Worm (Caenorhabditis elegans) whole organism, late embryonic: ENCODE measurements around the gene Y116A8C.463.
"Not testable (repeated sequence)": the region's sequence is repeated elsewhere in the genome, so short reads cannot be mapped to it uniquely, and the experiment has no call there.

ENCODE experiments used
- C08G9.2 ChIP-seq: sonication (generic microtip); optimal IDR thresholded peaks from 2 replicates; lab custom pipeline; 2016; ENCODE audit warnings: mild to moderate bottlenecking, missing genetic modification characterization, moderate library complexity, missing compliant biosample characterization
- C38D4.7 ChIP-seq: fragments of 200-800 bp; sonication (Bioruptor generic); optimal IDR thresholded peaks from 2 replicates; lab custom pipeline; 2018; ENCODE audit warnings: mild to moderate bottlenecking, missing genetic modification characterization, moderate library complexity, missing compliant biosample characterization
- K02D7.2 ChIP-seq: sonication (generic microtip); optimal IDR thresholded peaks from 2 replicates; lab custom pipeline; 2017; ENCODE audit warnings: mild to moderate bottlenecking, missing genetic modification characterization, missing compliant biosample characterization
- T23F11.4 ChIP-seq: fragments of 200-800 bp; sonication (Bioruptor generic); optimal IDR thresholded peaks from 2 replicates; lab custom pipeline; 2018; ENCODE audit warnings: mild to moderate bottlenecking, missing genetic modification characterization, missing compliant biosample characterization
- ceh-18 ChIP-seq: sonication (generic microtip); optimal IDR thresholded peaks from 2 replicates; lab custom pipeline; 2016; ENCODE audit warnings: missing genetic modification characterization, missing compliant biosample characterization
- ceh-19 ChIP-seq: fragments of 200-800 bp; sonication (Bioruptor generic); optimal IDR thresholded peaks from 2 replicates; lab custom pipeline; 2018; ENCODE audit warnings: mild to moderate bottlenecking, missing genetic modification characterization, missing compliant biosample characterization
- ceh-22 ChIP-seq: sonication (generic microtip); optimal IDR thresholded peaks from 2 replicates; lab custom pipeline; 2017; ENCODE audit warnings: missing biosample characterization, missing genetic modification characterization
- ceh-34 ChIP-seq: sonication (generic microtip); optimal IDR thresholded peaks from 2 replicates; lab custom pipeline; 2016; ENCODE audit warnings: mild to moderate bottlenecking, missing genetic modification characterization, missing compliant biosample characterization
- ceh-45 ChIP-seq: fragments of 200-800 bp; sonication (Bioruptor generic); IDR thresholded peaks from 2 replicates; pipeline ENCODE4 v1.3.6; 2022; ENCODE audit warnings: missing genetic modification reagents, missing genetic modification characterization, missing compliant biosample characterization
- che-1 ChIP-seq: sonication (generic microtip); optimal IDR thresholded peaks from 2 replicates; lab custom pipeline; 2016; ENCODE audit warnings: mild to moderate bottlenecking, missing genetic modification characterization, missing compliant biosample characterization
- dve-1 ChIP-seq: sonication (generic microtip); optimal IDR thresholded peaks from 2 replicates; lab custom pipeline; 2017; ENCODE audit warnings: antibody characterized with exemption, mild to moderate bottlenecking, missing genetic modification characterization, missing compliant biosample characterization
- elt-2 ChIP-seq: sonication (generic microtip); optimal IDR thresholded peaks from 2 replicates; lab custom pipeline; 2016; ENCODE audit warnings: missing genetic modification reagents, missing genetic modification characterization, missing compliant biosample characterization
- elt-4 ChIP-seq: sonication (generic microtip); optimal IDR thresholded peaks from 2 replicates; lab custom pipeline; 2016; ENCODE audit warnings: missing genetic modification characterization, missing compliant biosample characterization
- ets-4 ChIP-seq: sonication (generic microtip); optimal IDR thresholded peaks from 2 replicates; lab custom pipeline; 2016; ENCODE audit warnings: missing genetic modification characterization, missing compliant biosample characterization
- eyg-1 ChIP-seq: sonication (generic microtip); optimal IDR thresholded peaks from 2 replicates; lab custom pipeline; 2016; ENCODE audit warnings: missing genotype, missing genetic modification characterization, missing compliant biosample characterization
- fax-1 ChIP-seq: sonication (generic microtip); optimal IDR thresholded peaks from 2 replicates; lab custom pipeline; 2016; ENCODE audit warnings: missing genotype, missing genetic modification characterization, missing compliant biosample characterization
- fkh-6 ChIP-seq: sonication (generic microtip); optimal IDR thresholded peaks from 2 replicates; lab custom pipeline; 2016; ENCODE audit warnings: missing genetic modification characterization, missing compliant biosample characterization
- hlh-15 ChIP-seq: sonication (generic microtip); optimal IDR thresholded peaks from 2 replicates; lab custom pipeline; 2016; ENCODE audit warnings: missing genetic modification characterization, missing compliant biosample characterization
- hlh-30 ChIP-seq: sonication (generic microtip); optimal IDR thresholded peaks from 2 replicates; lab custom pipeline; 2017; ENCODE audit warnings: antibody characterized with exemption, missing genetic modification characterization, missing compliant biosample characterization; ENCODE audit not compliant: insufficient read depth
- hlh-6 ChIP-seq: sonication (generic microtip); optimal IDR thresholded peaks from 2 replicates; lab custom pipeline; 2016; ENCODE audit warnings: missing genotype, missing genetic modification characterization, missing compliant biosample characterization
- lim-6 ChIP-seq: sonication (generic microtip); optimal IDR thresholded peaks from 2 replicates; lab custom pipeline; 2016; ENCODE audit warnings: missing genetic modification characterization, missing compliant biosample characterization
- madf-2 ChIP-seq: sonication (generic microtip); optimal IDR thresholded peaks from 2 replicates; lab custom pipeline; 2017; ENCODE audit warnings: missing genetic modification characterization, missing compliant biosample characterization
- nhr-11 ChIP-seq: fragments of 150-350 bp; optimal IDR thresholded peaks from 2 replicates; lab custom pipeline; 2014; ENCODE audit warnings: missing biosample characterization, missing genetic modification characterization
- nhr-232 ChIP-seq: sonication (generic microtip); optimal IDR thresholded peaks from 2 replicates; lab custom pipeline; 2016; ENCODE audit warnings: missing genetic modification characterization, missing compliant biosample characterization
- npax-4 ChIP-seq: sonication (generic microtip); optimal IDR thresholded peaks from 2 replicates; lab custom pipeline; 2016; ENCODE audit warnings: missing genetic modification characterization, missing compliant biosample characterization
- odd-2 ChIP-seq: sonication (generic microtip); optimal IDR thresholded peaks from 2 replicates; lab custom pipeline; 2017; ENCODE audit warnings: antibody characterized with exemption, mild to moderate bottlenecking, missing genetic modification characterization, missing compliant biosample characterization
- pag-3 ChIP-seq: sonication (generic microtip); optimal IDR thresholded peaks from 2 replicates; lab custom pipeline; 2016; ENCODE audit warnings: missing compliant biosample characterization, missing genetic modification characterization, borderline replicate concordance
- pax-1 ChIP-seq: fragments of 150-350 bp; optimal IDR thresholded peaks from 2 replicates; lab custom pipeline; 2014; ENCODE audit warnings: missing biosample characterization, missing genetic modification characterization
- pha-2 ChIP-seq: sonication (generic microtip); optimal IDR thresholded peaks from 2 replicates; lab custom pipeline; 2017; ENCODE audit warnings: mild to moderate bottlenecking, missing genetic modification characterization, missing compliant biosample characterization
- pha-4 ChIP-seq: fragments of 150-350 bp; optimal IDR thresholded peaks from 2 replicates; lab custom pipeline; 2018; ENCODE audit warnings: missing biosample characterization, missing genetic modification reagents, missing genetic modification characterization
- pros-1 ChIP-seq: fragments of 150-350 bp; optimal IDR thresholded peaks from 2 replicates; lab custom pipeline; 2014; ENCODE audit warnings: missing biosample characterization, missing genetic modification reagents, missing genetic modification characterization
- rnt-1 ChIP-seq: sonication (generic microtip); optimal IDR thresholded peaks from 2 replicates; lab custom pipeline; 2016; ENCODE audit warnings: missing genetic modification characterization, missing compliant biosample characterization
- tbx-2 ChIP-seq: sonication (generic microtip); optimal IDR thresholded peaks from 2 replicates; lab custom pipeline; 2016; ENCODE audit warnings: missing genetic modification characterization, missing compliant biosample characterization
- tbx-7 ChIP-seq: sonication (generic microtip); optimal IDR thresholded peaks from 2 replicates; lab custom pipeline; 2016; ENCODE audit warnings: missing genotype, missing genetic modification characterization, missing compliant biosample characterization
- unc-42 ChIP-seq: sonication (generic microtip); optimal IDR thresholded peaks from 2 replicates; lab custom pipeline; 2016; ENCODE audit warnings: missing genotype, missing genetic modification characterization, missing compliant biosample characterization
- unc-86 ChIP-seq: sonication (generic microtip); optimal IDR thresholded peaks from 2 replicates; lab custom pipeline; 2016; ENCODE audit warnings: missing genetic modification characterization, missing compliant biosample characterization
- zip-5 ChIP-seq: sonication (generic microtip); optimal IDR thresholded peaks from 2 replicates; lab custom pipeline; 2016; ENCODE audit warnings: missing genetic modification characterization, missing compliant biosample characterization

Y116A8C.463 gene

DNA sequence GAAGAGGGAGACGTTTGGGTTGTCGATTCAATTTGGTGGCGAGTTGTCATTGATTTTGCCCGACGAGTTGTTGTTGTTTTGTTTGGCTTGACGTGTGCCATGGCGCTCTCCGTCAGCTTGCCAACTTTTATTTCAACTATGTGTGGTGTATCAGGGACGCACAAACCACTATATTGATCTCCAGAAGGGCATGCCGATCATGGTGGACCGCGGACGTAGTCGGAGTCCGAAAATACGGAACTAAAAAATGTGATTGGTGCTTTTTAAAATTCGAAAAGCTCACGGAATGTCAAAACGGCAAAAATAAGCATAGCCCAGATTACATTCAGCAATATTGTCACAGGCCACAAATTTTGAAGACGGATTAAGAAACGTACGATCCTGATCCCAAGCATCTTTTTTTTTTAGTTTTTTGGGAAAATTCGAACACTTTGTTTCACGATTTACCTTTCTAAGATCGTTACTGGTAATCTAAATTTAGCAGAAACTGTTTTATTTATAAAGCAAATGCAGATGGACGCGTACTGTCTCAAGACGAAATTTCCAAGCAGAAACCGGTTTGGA lies at the start of gene Y116A8C.463, which contains the start of gene Y116A8C.470:
Gene Y116A8C.463 (plus strand): TSS at position 514 of the 564 bp plus-strand sequence.
Gene Y116A8C.470 (minus strand): TSS at position 101 of the 564 bp plus-strand sequence.
- TF ChIP-seq tbx-2 (tag; lab: Kevin White, UChicago): no peak
- TF ChIP-seq pha-4 (tag; lab: Kevin White, UChicago): no peak
- TF ChIP-seq pag-3 (tag; lab: Kevin White, UChicago): no peak
- no peak for TF ChIP-seq T23F11.4 (GFP tag; lab: Kevin White, UChicago)
- TF ChIP-seq eyg-1 (tag; lab: Kevin White, UChicago): no peak
- TF ChIP-seq, all 69 proteins: peak for 0

DNA sequence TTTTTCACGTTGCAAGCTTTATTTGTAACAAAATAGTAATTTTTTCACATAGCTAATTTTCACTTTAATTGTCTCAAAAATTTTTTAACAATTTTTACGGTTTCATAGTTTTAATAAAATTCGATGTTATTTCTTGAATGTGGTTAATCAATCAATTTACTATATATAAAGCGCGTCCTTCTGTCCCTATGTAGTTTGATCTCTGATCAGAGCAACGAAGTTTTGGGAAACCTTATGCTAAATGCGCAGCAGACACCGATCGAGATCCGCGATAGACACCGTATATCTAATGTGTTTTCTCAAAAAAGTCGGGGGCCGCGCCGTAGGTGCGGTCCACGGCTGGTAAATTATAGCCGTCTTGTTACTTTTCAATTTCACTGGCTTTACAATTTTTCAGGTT lies 30.9 kb upstream of the Y116A8C.463 start:
- TF ChIP-seq pha-2 (tag; lab: Kevin White, UChicago) (no peak), ceh-22 (tag; lab: Kevin White, UChicago) (no peak), fkh-6 (tag; lab: Kevin White, UChicago) (no peak), nhr-232 (tag; lab: Kevin White, UChicago) (no peak), zip-5 (tag; lab: Kevin White, UChicago) (no peak), K02D7.2 (no peak), ceh-34 (no peak), pax-1 (tag; lab: Kevin White, UChicago) (no peak)

DNA sequence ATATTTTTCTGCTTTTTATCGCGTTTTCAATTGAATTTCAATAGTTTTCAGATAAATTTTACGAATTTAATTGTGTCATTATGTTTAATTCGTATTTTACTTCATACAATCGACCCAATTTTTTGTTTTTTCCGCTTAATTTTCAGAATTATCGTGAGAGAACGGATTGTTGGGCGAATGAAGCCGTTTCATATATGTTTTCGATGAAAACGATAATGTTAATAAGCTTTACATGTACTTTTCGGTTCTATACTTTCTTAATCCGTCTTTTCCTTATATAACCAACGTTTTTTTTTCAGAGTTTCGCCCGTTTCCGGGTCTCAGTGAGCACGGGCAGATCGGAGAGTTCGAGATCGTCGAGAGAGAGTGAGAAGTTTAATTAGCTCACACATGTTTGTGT lies 24.2 kb upstream of the Y116A8C.463 start, which contains the start of gene T06A10.2:
Gene T06A10.2 (plus strand): TSS at position 301 of the 400 bp plus-strand sequence.
- TF ChIP-seq che-1; npax-4; ceh-18 (tag; lab: Kevin White, UChicago): not testable (repeated sequence)

DNA sequence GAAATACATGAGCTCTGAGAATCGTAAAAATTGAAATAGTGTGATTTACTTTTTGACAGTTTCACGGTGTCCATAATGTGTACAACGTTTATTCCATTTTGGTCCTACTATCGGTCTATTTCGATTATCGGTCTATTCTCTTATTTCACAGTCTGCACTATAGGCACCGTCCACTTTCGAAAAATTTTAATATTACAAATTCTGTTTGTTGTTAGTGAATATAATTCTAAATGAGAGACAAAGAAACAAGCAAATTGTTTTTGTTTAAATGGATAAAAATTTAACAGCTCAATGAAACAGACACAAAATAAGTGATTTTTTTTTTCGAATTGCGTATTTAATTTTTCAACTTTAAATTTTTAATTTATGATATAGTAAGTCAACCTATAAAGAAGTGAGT lies 21.3 kb upstream of the Y116A8C.463 start:
- TF ChIP-seq pros-1 (tag; lab: Kevin White, UChicago) (no peak), fax-1 (tag; lab: Kevin White, UChicago) (no peak), nhr-11 (no peak), ceh-34 (no peak), dve-1 (tag; lab: Kevin White, UChicago) (no peak), nhr-232 (tag; lab: Kevin White, UChicago) (no peak), C38D4.7 (GFP tag; lab: Kevin White, UChicago) (no peak), unc-86 (tag; lab: Kevin White, UChicago) (no peak), ceh-19 (GFP tag; lab: Kevin White, UChicago) (no peak), ceh-45 (no peak), hlh-30 (tag; lab: Kevin White, UChicago) (no peak), rnt-1 (no peak), K02D7.2 (no peak), lim-6 (tag; lab: Kevin White, UChicago) (no peak), unc-42 (tag; lab: Kevin White, UChicago) (no peak)

DNA sequence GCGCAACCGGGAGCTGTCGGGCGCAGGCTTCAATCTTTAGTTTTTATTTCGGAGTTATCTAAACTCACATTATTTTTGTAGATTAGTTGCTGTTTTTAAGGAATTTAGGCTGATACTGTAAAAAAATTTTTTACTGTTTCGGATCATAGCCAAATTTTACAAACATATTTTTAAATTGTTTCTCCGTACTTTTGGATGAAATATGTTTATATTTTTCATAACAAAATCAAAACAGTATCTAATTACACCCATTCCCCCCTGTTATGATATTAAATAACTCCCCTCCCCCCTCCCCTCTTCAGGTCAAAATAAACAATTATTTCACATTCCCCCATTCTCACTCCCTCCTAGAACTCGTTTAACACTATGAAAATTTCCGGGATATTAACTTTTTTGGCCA lies 3.8 kb upstream of the Y116A8C.463 start, which contains the start of gene Y116A8C.3:
Gene Y116A8C.3 (plus strand): TSS at position 301 of the 400 bp plus-strand sequence.
- no peak for TF ChIP-seq hlh-6 (tag; lab: Kevin White, UChicago)
- no peak for TF ChIP-seq C08G9.2 (tag; lab: Kevin White, UChicago)
- TF ChIP-seq C38D4.7 (GFP tag; lab: Kevin White, UChicago): no peak
- no peak for TF ChIP-seq hlh-15 (tag; lab: Kevin White, UChicago)
- no peak for TF ChIP-seq ets-4 (tag; lab: Kevin White, UChicago)
- TF ChIP-seq ceh-22 (tag; lab: Kevin White, UChicago): no peak
- TF ChIP-seq odd-2: no peak
- no peak for TF ChIP-seq madf-2
- TF ChIP-seq pag-3 (tag; lab: Kevin White, UChicago): no peak
- no peak for TF ChIP-seq elt-2 (tag; lab: Kevin White, UChicago)
- TF ChIP-seq tbx-7 (tag; lab: Kevin White, UChicago): no peak
- TF ChIP-seq elt-4 (tag; lab: Kevin White, UChicago): no peak
- TF ChIP-seq, all 69 proteins: peak for 0
